Worm (Caenorhabditis elegans): Measurements from ENCODE around the gene K08D8.11.

K08D8.11 gene

ce11 chrIV:12876558-12876957 is 18.5 kb upstream of the K08D8.11 start:
- TF ChIP-seq aly-2 (tag; optimal IDR thresholded peaks at IDR 0.05) (no peak), elt-2 (tag; optimal IDR thresholded peaks at IDR 0.05) (peak; percentile 62), egl-27 (tag; optimal IDR thresholded peaks at IDR 0.05) (no peak), pqm-1 (tag; optimal IDR thresholded peaks at IDR 0.05) (peak; percentile 74)

- TF ChIP-seq elt-2 (tag; optimal IDR thresholded peaks at IDR 0.05) (peak; percentile 85), fkh-10 (GFP tag; optimal IDR thresholded peaks at IDR 0.05) (no peak), pha-4 (tag; optimal IDR thresholded peaks at IDR 0.05) (peak; percentile 79), fos-1 (tag; optimal IDR thresholded peaks at IDR 0.05) (no peak), lin-15B (tag; optimal IDR thresholded peaks at IDR 0.05) (no peak), nfya-1 (tag; optimal IDR thresholded peaks at IDR 0.05; ENCODE audit: insufficient read depth) (no peak), pqm-1 (tag; optimal IDR thresholded peaks at IDR 0.05) (peak; percentile 95)
Measured at ce11 chrIV:12879557-12879956, 15.5 kb upstream of the K08D8.11 start, which contains the start of gene ZK896.5. ZK896.5 (minus strand) TSS chrIV:12879645.

ce11 chrIV:12883190-12883589 is 11.9 kb upstream of the K08D8.11 start, which contains the start of gene ZK896.4:
ZK896.4 (minus strand) TSS chrIV:12883290.
- TF ChIP-seq elt-2 (tag; optimal IDR thresholded peaks at IDR 0.05), result peak; percentile 26
- no peak for TF ChIP-seq nhr-76 (tag; optimal IDR thresholded peaks at IDR 0.05)
- TF ChIP-seq nhr-67 (tag; optimal IDR thresholded peaks at IDR 0.05), result no peak
- no peak for TF ChIP-seq ZK546.5 (tag; optimal IDR thresholded peaks at IDR 0.05)
- no peak for TF ChIP-seq ztf-4 (tag; optimal IDR thresholded peaks at IDR 0.05)
- no peak for TF ChIP-seq fkh-10 (GFP tag; optimal IDR thresholded peaks at IDR 0.05)

ce11 chrIV:12886012-12886411 is 9.1 kb upstream of the K08D8.11 start:
- TF ChIP-seq elt-2 (tag; optimal IDR thresholded peaks at IDR 0.05), result peak; percentile 13
- no peak for TF ChIP-seq snpc-4 (tag; optimal IDR thresholded peaks at IDR 0.05)

ce11 chrIV:12890445-12890844 is 4.7 kb upstream of the K08D8.11 start, which contains the start of gene K08D8.6:
K08D8.6 (minus strand) TSS chrIV:12890508.
- TF ChIP-seq elt-2 (tag; optimal IDR thresholded peaks at IDR 0.05) (peak; percentile 94), pqm-1 (tag; optimal IDR thresholded peaks at IDR 0.05) (peak; percentile 93), nhr-12 (tag; optimal IDR thresholded peaks at IDR 0.05) (no peak)

ce11 chrIV:12891080-12891479 is 4.0 kb upstream of the K08D8.11 start:
- TF ChIP-seq nhr-23 (tag; optimal IDR thresholded peaks at IDR 0.05), result no peak
- peak; percentile 14 for TF ChIP-seq pqm-1 (tag; optimal IDR thresholded peaks at IDR 0.05)
- no peak for TF ChIP-seq eor-1 (tag; optimal IDR thresholded peaks at IDR 0.05)
- no peak for TF ChIP-seq ama-1 (optimal IDR thresholded peaks at IDR 0.05)
- TF ChIP-seq nhr-77 (tag; optimal IDR thresholded peaks at IDR 0.05), result no peak
- TF ChIP-seq daf-12 (tag; optimal IDR thresholded peaks at IDR 0.05), result no peak
- no peak for TF ChIP-seq nhr-25 (tag; optimal IDR thresholded peaks at IDR 0.05)
- TF ChIP-seq elt-2 (tag; optimal IDR thresholded peaks at IDR 0.05), result peak; percentile 65
- TF ChIP-seq ceh-16 (tag; optimal IDR thresholded peaks at IDR 0.05), result no peak
- TF ChIP-seq ceh-28 (tag; optimal IDR thresholded peaks at IDR 0.05), result no peak
- TF ChIP-seq hmg-11 (tag; optimal IDR thresholded peaks at IDR 0.05), result no peak

ce11 chrIV:12892194-12892593 is 2.9 kb upstream of the K08D8.11 start, which contains the start of gene K08D8.1:
K08D8.1 (plus strand) TSS chrIV:12892494.
- TF ChIP-seq nhr-237 (tag; optimal IDR thresholded peaks at IDR 0.05) (no peak), ztf-4 (tag; optimal IDR thresholded peaks at IDR 0.05) (no peak), elt-2 (tag; optimal IDR thresholded peaks at IDR 0.05) (peak; percentile 30), R02D3.7 (tag; optimal IDR thresholded peaks at IDR 0.05) (no peak)

ce11 chrIV:12893166-12893565 is 1.9 kb upstream of the K08D8.11 start, which contains the start of gene K08D8.12:
K08D8.12 (plus strand) TSS chrIV:12893466.
- TF ChIP-seq nhr-23 (tag; optimal IDR thresholded peaks at IDR 0.05), result no peak
- TF ChIP-seq nhr-76 (tag; optimal IDR thresholded peaks at IDR 0.05), result no peak
- TF ChIP-seq nhr-28 (tag; optimal IDR thresholded peaks at IDR 0.05), result no peak
- TF ChIP-seq elt-1 (tag; optimal IDR thresholded peaks at IDR 0.05), result no peak
- TF ChIP-seq sea-2 (GFP tag; optimal IDR thresholded peaks at IDR 0.05), result no peak
- TF ChIP-seq fkh-2 (tag; optimal IDR thresholded peaks at IDR 0.05), result no peak
- no peak for TF ChIP-seq aly-2 (tag; optimal IDR thresholded peaks at IDR 0.05)
- no peak for TF ChIP-seq mml-1 (tag; optimal IDR thresholded peaks at IDR 0.05)
- TF ChIP-seq nhr-25 (tag; optimal IDR thresholded peaks at IDR 0.05), result no peak
- TF ChIP-seq nhr-43 (tag; optimal IDR thresholded peaks at IDR 0.05; ENCODE audit: poor library complexity, severe bottlenecking), result no peak

Data from whole organism, L3 larva.